Worm (Caenorhabditis elegans) whole organism, L1 larva: ENCODE measurements around the gene col-178.

ENCODE experiments used
- C16A3.4 ChIP-seq: fragments of 150-350 bp; optimal IDR thresholded peaks from 2 replicates; lab custom pipeline; 2014; ENCODE audit warnings: missing biosample characterization, missing genetic modification characterization
- C34B4.2 ChIP-seq: sonication (generic microtip); optimal IDR thresholded peaks from 2 replicates; lab custom pipeline; 2017; ENCODE audit warnings: mild to moderate bottlenecking, missing genetic modification characterization, missing compliant biosample characterization
- Y116A8C.19 ChIP-seq: sonication (generic microtip); optimal IDR thresholded peaks from 2 replicates; lab custom pipeline; 2016; ENCODE audit warnings: missing compliant biosample characterization, missing genetic modification characterization, borderline replicate concordance
- ama-1 ChIP-seq: fragments of 150-350 bp; optimal IDR thresholded peaks from 2 replicates; lab custom pipeline; 2014
- ceh-63 ChIP-seq: fragments of 200-800 bp; sonication (Bioruptor generic); optimal IDR thresholded peaks from 2 replicates; lab custom pipeline; 2018; ENCODE audit warnings: mild to moderate bottlenecking, missing genetic modification characterization, missing compliant biosample characterization
- ceh-8 ChIP-seq: fragments of 200-800 bp; sonication (Bioruptor generic); optimal IDR thresholded peaks from 2 replicates; lab custom pipeline; 2018; ENCODE audit warnings: mild to moderate bottlenecking, missing genetic modification characterization, moderate library complexity, missing compliant biosample characterization
- ceh-88 ChIP-seq: fragments of 200-800 bp; sonication (Bioruptor generic); IDR thresholded peaks from 2 replicates; pipeline ENCODE4 v1.3.6; 2022; ENCODE audit warnings: missing genetic modification characterization, missing compliant biosample characterization
- ceh-90 ChIP-seq: sonication (generic microtip); optimal IDR thresholded peaks from 2 replicates; lab custom pipeline; 2016; ENCODE audit warnings: missing genetic modification characterization, missing compliant biosample characterization
- egl-27 ChIP-seq, 2 experiments: fragments of 150-350 bp in 1 of 2; sonication (generic microtip); optimal IDR thresholded peaks; 3 replicates each; lab custom pipeline; 2017 to 2018; ENCODE audit warnings: missing biosample characterization in 2 of 2, missing genetic modification characterization in 2 of 2, missing genetic modification reagents in 2 of 2
- elt-3 ChIP-seq, 6 experiments: fragments of 150-350 bp in 1 of 6; sonication (generic microtip); optimal IDR thresholded peaks; 2 replicates each; lab custom pipeline; 2017 to 2018; ENCODE audit warnings: missing biosample characterization in 6 of 6, missing genetic modification characterization in 6 of 6, inconsistent platforms in 1 of 6
- ets-5 ChIP-seq: fragments of 200-800 bp; sonication (Bioruptor generic); IDR thresholded peaks from 2 replicates; pipeline ENCODE4 v1.3.6; 2022; ENCODE audit warnings: missing genetic modification characterization, missing compliant biosample characterization
- fkh-8 ChIP-seq: sonication (generic microtip); optimal IDR thresholded peaks from 2 replicates; lab custom pipeline; 2016; ENCODE audit warnings: mild to moderate bottlenecking, missing genetic modification characterization, missing compliant biosample characterization
- fos-1 ChIP-seq: fragments of 150-350 bp; optimal IDR thresholded peaks from 2 replicates; lab custom pipeline; 2014; ENCODE audit warnings: missing biosample characterization, missing genetic modification characterization
- hlh-17 ChIP-seq: fragments of 200-800 bp; sonication (Bioruptor generic); optimal IDR thresholded peaks from 2 replicates; lab custom pipeline; 2018; ENCODE audit warnings: missing genetic modification characterization, mild to moderate bottlenecking, missing compliant biosample characterization, moderate library complexity, borderline replicate concordance
- hlh-4 ChIP-seq: sonication (generic microtip); optimal IDR thresholded peaks from 2 replicates; lab custom pipeline; 2016; ENCODE audit warnings: mild to moderate bottlenecking, missing genetic modification characterization, missing compliant biosample characterization
- hpl-2 ChIP-seq: fragments of 150-350 bp; optimal IDR thresholded peaks from 2 replicates; lab custom pipeline; 2014; ENCODE audit warnings: missing biosample characterization, missing genetic modification reagents, missing genetic modification characterization
- irx-1 ChIP-seq: sonication (generic microtip); optimal IDR thresholded peaks from 2 replicates; lab custom pipeline; 2016; ENCODE audit warnings: missing genetic modification characterization, missing compliant biosample characterization
- isw-1 ChIP-seq: fragments of 200-800 bp; sonication (Bioruptor generic); IDR thresholded peaks from 2 replicates; pipeline ENCODE4 v1.3.6; 2022; ENCODE audit warnings: missing genetic modification characterization, missing compliant biosample characterization
- jun-1 ChIP-seq: fragments of 150-350 bp; optimal IDR thresholded peaks from 2 replicates; lab custom pipeline; 2014; ENCODE audit warnings: missing biosample characterization, missing genetic modification reagents, missing genetic modification characterization
- lin-13 ChIP-seq: fragments of 150-350 bp; optimal IDR thresholded peaks from 2 replicates; lab custom pipeline; 2014; ENCODE audit warnings: missing biosample characterization, missing genetic modification reagents, missing genetic modification characterization
- lin-14 ChIP-seq: fragments of 200-800 bp; sonication (Bioruptor generic); optimal IDR thresholded peaks from 2 replicates; lab custom pipeline; 2018; ENCODE audit warnings: mild to moderate bottlenecking, missing genetic modification characterization, moderate library complexity, missing compliant biosample characterization
- lin-15B ChIP-seq: fragments of 150-350 bp; sonication (generic microtip); optimal IDR thresholded peaks from 3 replicates; lab custom pipeline; 2014; ENCODE audit warnings: missing biosample characterization, missing genetic modification characterization
- lin-35 ChIP-seq, 2 experiments: fragments of 150-350 bp; optimal IDR thresholded peaks; 2 replicates each; lab custom pipeline; 2014; ENCODE audit warnings: missing biosample characterization in 2 of 2, missing genetic modification characterization in 2 of 2, missing genetic modification reagents in 2 of 2
- lsy-2 ChIP-seq, 2 experiments: fragments of 150-350 bp; optimal IDR thresholded peaks; 2 replicates each; lab custom pipeline; 2014; ENCODE audit warnings: missing biosample characterization in 2 of 2, missing genetic modification characterization in 2 of 2
- mab-9 ChIP-seq: fragments of 200-800 bp; sonication (Bioruptor generic); IDR thresholded peaks from 2 replicates; pipeline ENCODE4 v1.3.6; 2022; ENCODE audit warnings: missing genetic modification reagents, missing genetic modification characterization, missing compliant biosample characterization
- mep-1 ChIP-seq: fragments of 150-350 bp; optimal IDR thresholded peaks from 2 replicates; lab custom pipeline; 2014; ENCODE audit warnings: missing biosample characterization, missing genetic modification characterization
- nhr-11 ChIP-seq: fragments of 150-350 bp; optimal IDR thresholded peaks from 2 replicates; lab custom pipeline; 2014; ENCODE audit warnings: missing biosample characterization, missing genetic modification characterization
- nhr-71 ChIP-seq: sonication (generic microtip); optimal IDR thresholded peaks from 2 replicates; lab custom pipeline; 2016; ENCODE audit warnings: mild to moderate bottlenecking, missing genetic modification characterization, moderate library complexity, missing compliant biosample characterization
- nhr-76 ChIP-seq: sonication (generic microtip); optimal IDR thresholded peaks from 2 replicates; lab custom pipeline; 2017; ENCODE audit warnings: missing biosample characterization, missing genetic modification characterization
- nhr-85 ChIP-seq: sonication (generic microtip); peaks from one replicate; lab custom pipeline; 2016; ENCODE audit warnings: missing genetic modification characterization, inconsistent platforms, missing compliant biosample characterization
- nhr-90 ChIP-seq: sonication (generic microtip); optimal IDR thresholded peaks from 2 replicates; lab custom pipeline; 2016; ENCODE audit warnings: mild to moderate bottlenecking, missing genetic modification characterization, missing compliant biosample characterization; ENCODE audit not compliant: poor library complexity
- pag-3 ChIP-seq: sonication (generic microtip); optimal IDR thresholded peaks from 2 replicates; lab custom pipeline; 2017; ENCODE audit warnings: missing genetic modification characterization, mild to moderate bottlenecking, missing compliant biosample characterization, antibody characterized with exemption, borderline replicate concordance; ENCODE audit not compliant: insufficient read depth
- pax-3 ChIP-seq: fragments of 200-800 bp; sonication (Bioruptor generic); optimal IDR thresholded peaks from 2 replicates; lab custom pipeline; 2018; ENCODE audit warnings: mild to moderate bottlenecking, missing genetic modification characterization, moderate library complexity, missing compliant biosample characterization
- pqm-1 ChIP-seq: sonication (generic microtip); optimal IDR thresholded peaks from 3 replicates; lab custom pipeline; 2017; ENCODE audit warnings: missing biosample characterization, missing genetic modification characterization
- rnt-1 ChIP-seq: sonication (generic microtip); optimal IDR thresholded peaks from 2 replicates; lab custom pipeline; 2016; ENCODE audit warnings: mild to moderate bottlenecking, missing genetic modification characterization, moderate library complexity, missing compliant biosample characterization
- snpc-4 ChIP-seq: fragments of 150-350 bp; optimal IDR thresholded peaks from 2 replicates; lab custom pipeline; 2014; ENCODE audit warnings: missing biosample characterization, missing genetic modification characterization
- snu-23 ChIP-seq: sonication (generic microtip); optimal IDR thresholded peaks from 2 replicates; lab custom pipeline; 2016; ENCODE audit warnings: missing genetic modification characterization, missing compliant biosample characterization
- swsn-7 ChIP-seq: sonication (generic microtip); optimal IDR thresholded peaks from 2 replicates; lab custom pipeline; 2016; ENCODE audit warnings: missing genetic modification characterization, missing compliant biosample characterization
- tbx-2 ChIP-seq: sonication (generic microtip); optimal IDR thresholded peaks from 2 replicates; lab custom pipeline; 2016; ENCODE audit warnings: missing genetic modification characterization, missing compliant biosample characterization
- unc-130 ChIP-seq: fragments of 150-350 bp; optimal IDR thresholded peaks from 2 replicates; lab custom pipeline; 2017; ENCODE audit warnings: missing biosample characterization, missing genetic modification characterization, inconsistent platforms
- unc-30 ChIP-seq: sonication (generic microtip); optimal IDR thresholded peaks from 2 replicates; lab custom pipeline; 2017; ENCODE audit warnings: missing biosample characterization, missing genetic modification characterization
- unc-86 ChIP-seq: sonication (generic microtip); optimal IDR thresholded peaks from 2 replicates; lab custom pipeline; 2016; ENCODE audit warnings: missing genetic modification characterization, missing compliant biosample characterization
- zag-1 ChIP-seq: fragments of 150-350 bp; optimal IDR thresholded peaks from 2 replicates; lab custom pipeline; 2014; ENCODE audit warnings: missing biosample characterization, missing genetic modification characterization
- zip-4 ChIP-seq: fragments of 200-800 bp; sonication (Bioruptor generic); optimal IDR thresholded peaks from 2 replicates; lab custom pipeline; 2018; ENCODE audit warnings: mild to moderate bottlenecking, missing genetic modification characterization, moderate library complexity, missing compliant biosample characterization
- ztf-4 ChIP-seq: fragments of 150-350 bp; optimal IDR thresholded peaks from 2 replicates; lab custom pipeline; 2014; ENCODE audit warnings: missing biosample characterization, missing genetic modification characterization

col-178 gene

DNA sequence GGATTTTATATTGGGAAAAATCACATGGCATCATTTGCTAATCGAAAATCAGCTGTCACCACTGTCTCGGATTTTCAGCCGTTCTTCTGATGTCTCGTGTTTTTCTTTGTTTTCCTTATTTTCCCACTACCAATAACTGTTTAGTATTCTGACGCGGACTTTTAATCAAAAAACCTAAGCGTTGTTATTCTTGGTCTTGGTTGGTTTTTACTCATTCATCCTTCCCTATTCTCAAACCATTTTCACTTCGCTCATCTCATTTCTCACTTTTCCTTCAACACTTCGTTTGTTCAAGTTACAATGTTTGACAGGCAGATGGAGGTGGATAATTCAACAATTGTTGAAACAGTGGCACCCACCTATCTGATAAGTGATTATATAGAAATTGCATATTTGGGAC lies 20.7 kb upstream of the col-178 start, which contains the start of gene gnrr-6:
Gene gnrr-6 (plus strand): TSS at position 301 of the 400 bp plus-strand sequence.
- TF ChIP-seq fkh-8 (tag; lab: Kevin White, UChicago) (no peak), lsy-2 (tag; optimal IDR thresholded peaks at IDR 0.05; lab: Kevin White, UChicago) (no peak), C34B4.2 (tag; lab: Kevin White, UChicago) (no peak), elt-3 (tag; optimal IDR thresholded peaks at IDR 0.05; lab: Kevin White, UChicago) (no peak), lin-15B (no peak), unc-130 (no peak), Y116A8C.19 (tag; lab: Kevin White, UChicago) (no peak), nhr-71 (tag; lab: Kevin White, UChicago) (no peak), pax-3 (tag; lab: Kevin White, UChicago) (no peak), mab-9 (GFP tag; lab: Robert Waterston, UW) (no peak)

- TF ChIP-seq hlh-17 (GFP tag; lab: Kevin White, UChicago) (no peak), pqm-1 (tag; lab: Kevin White, UChicago) (no peak), unc-130 (no peak), snu-23 (GFP tag; lab: Kevin White, UChicago) (no peak), zag-1 (tag; lab: Kevin White, UChicago) (no peak), ceh-63 (GFP tag; lab: Kevin White, UChicago) (no peak), lin-14 (GFP tag; lab: Kevin White, UChicago) (no peak), hpl-2 (no peak), lin-13 (no peak), ceh-8 (GFP tag; lab: Kevin White, UChicago) (no peak), jun-1 (tag; lab: Kevin White, UChicago) (no peak), lsy-2 (tag; optimal IDR thresholded peaks at IDR 0.05; lab: Kevin White, UChicago) (no peak), unc-86 (tag; lab: Kevin White, UChicago) (no peak), ama-1 (lab: Kevin White, UChicago) (no peak), zip-4 (GFP tag; lab: Kevin White, UChicago) (no peak), unc-30 (tag; lab: Kevin White, UChicago) (no peak), nhr-76 (tag; lab: Kevin White, UChicago) (no peak), ztf-4 (tag; lab: Kevin White, UChicago) (no peak)
Measured at ce11 chrX:11185498-11185897, 13.8 kb upstream of the col-178 start, which contains the start of gene gnrr-7. Gene gnrr-7, plus strand, starts transcription at chrX:11185798.

DNA sequence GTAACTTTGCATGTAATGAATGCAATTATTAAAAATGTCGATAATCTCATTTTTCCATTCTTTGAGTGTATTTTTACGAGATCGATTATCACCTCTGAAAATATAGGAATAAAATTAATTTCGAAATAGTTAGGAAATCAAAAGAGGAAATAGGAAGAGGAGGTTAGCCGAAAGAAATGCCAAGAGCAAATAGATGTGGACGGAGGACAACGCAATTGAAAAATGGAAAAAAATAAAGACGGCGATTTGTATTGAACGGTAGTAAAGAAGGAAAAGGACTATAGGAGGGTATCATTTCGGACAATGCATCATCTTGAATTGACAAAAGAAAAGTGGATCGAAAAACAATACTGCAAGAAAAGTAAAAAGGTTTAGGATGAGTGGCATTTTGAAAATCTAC lies 9.7 kb upstream of the col-178 start, which contains the start of gene F13D2.1:
Gene F13D2.1 (minus strand): TSS at position 101 of the 400 bp plus-strand sequence.
- TF ChIP-seq fos-1 (tag; lab: Kevin White, UChicago): no peak
- no peak for TF ChIP-seq C16A3.4 (tag; lab: Kevin White, UChicago)
- TF ChIP-seq ceh-88 (GFP tag; lab: Robert Waterston, UW): no peak
- no peak for TF ChIP-seq pax-3 (tag; lab: Kevin White, UChicago)
- TF ChIP-seq ets-5 (GFP tag; lab: Robert Waterston, UW): no peak
- no peak for TF ChIP-seq mep-1
- no peak for TF ChIP-seq hpl-2
- no peak for TF ChIP-seq irx-1
- TF ChIP-seq egl-27 (tag; optimal IDR thresholded peaks at IDR 0.05; lab: Kevin White, UChicago): no peak
- TF ChIP-seq nhr-11: no peak
- TF ChIP-seq unc-30 (tag; lab: Kevin White, UChicago): no peak
- no peak for TF ChIP-seq unc-86 (tag; lab: Kevin White, UChicago)
- no peak for TF ChIP-seq nhr-90 (tag; lab: Kevin White, UChicago)
- TF ChIP-seq, all 84 proteins: peak for 0

DNA sequence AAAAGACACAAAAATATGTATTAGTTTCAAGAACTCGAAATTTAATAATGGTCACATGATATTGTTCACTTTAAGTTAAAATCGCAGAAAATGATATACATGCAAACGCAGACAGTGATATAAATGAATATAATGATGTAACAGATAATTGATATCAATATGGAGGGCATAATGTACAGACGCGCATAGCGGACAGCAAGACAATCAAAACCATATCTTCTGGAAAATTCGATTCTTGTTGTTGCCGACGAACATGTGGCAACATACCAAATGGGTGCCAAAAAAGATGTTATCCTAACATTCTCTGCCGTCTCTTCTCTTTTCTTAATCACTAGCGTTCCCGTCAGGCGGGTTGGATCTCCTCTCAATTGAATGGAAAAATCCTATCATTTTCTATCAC lies 8.8 kb upstream of the col-178 start:
- TF ChIP-seq egl-27 (tag; optimal IDR thresholded peaks at IDR 0.05; lab: Kevin White, UChicago) (no peak), nhr-11 (no peak), pag-3 (tag; lab: Kevin White, UChicago) (peak; percentile 82), isw-1 (no peak), nhr-76 (tag; lab: Kevin White, UChicago) (no peak), ceh-90 (tag; lab: Kevin White, UChicago) (no peak), nhr-71 (tag; lab: Kevin White, UChicago) (peak; percentile 46), lin-13 (no peak), swsn-7 (no peak), hlh-4 (tag; lab: Kevin White, UChicago) (no peak), rnt-1 (tag; lab: Kevin White, UChicago) (peak; percentile 0), mab-9 (GFP tag; lab: Robert Waterston, UW) (no peak), C16A3.4 (tag; lab: Kevin White, UChicago) (no peak), tbx-2 (no peak), lin-35 (GFP tag; optimal IDR thresholded peaks at IDR 0.05; lab: Kevin White, UChicago) (peak in 1 of 2 experiments; percentile 50), lin-14 (GFP tag; lab: Kevin White, UChicago) (peak; percentile 48), ceh-8 (GFP tag; lab: Kevin White, UChicago) (no peak), snpc-4 (no peak), zag-1 (tag; lab: Kevin White, UChicago) (no peak), snu-23 (GFP tag; lab: Kevin White, UChicago) (peak; percentile 54), fos-1 (tag; lab: Kevin White, UChicago) (no peak), nhr-85 (tag; lab: Kevin White, UChicago) (peak; percentile 63), ztf-4 (tag; lab: Kevin White, UChicago) (no peak), zip-4 (GFP tag; lab: Kevin White, UChicago) (no peak)
